Worm (Caenorhabditis elegans): ENCODE results near the gene C44F1.1.

DNA sequence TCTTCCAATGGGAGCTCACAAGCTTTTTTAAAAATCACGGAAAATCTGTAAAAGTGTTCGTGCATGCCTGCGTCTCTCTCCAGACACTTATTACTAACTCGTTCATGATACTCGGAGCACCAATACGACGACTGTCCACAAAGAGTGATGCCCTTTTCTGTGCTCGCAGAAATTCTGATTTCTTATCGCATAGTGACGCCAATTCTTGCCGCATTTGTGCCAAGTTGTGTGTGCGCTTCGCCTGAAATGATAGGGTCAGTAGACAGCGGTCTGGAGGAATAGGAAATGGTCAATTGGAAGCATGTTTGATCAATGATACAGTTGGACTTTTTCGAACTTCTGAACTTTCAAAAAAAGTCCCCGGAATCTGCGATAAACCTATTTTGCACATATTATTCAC, 1.3 kb downstream of the C44F1.1 start:
- no peak for TF ChIP-seq tbx-37 (GFP tag; conservative IDR thresholded peaks at IDR 0.05)
- TF ChIP-seq hmbx-1 (tag; optimal IDR thresholded peaks at IDR 0.05) = no peak
- TF ChIP-seq sea-1 (GFP tag; conservative IDR thresholded peaks at IDR 0.05) = no peak
- no peak for TF ChIP-seq ceh-36 (tag; optimal IDR thresholded peaks at IDR 0.05)
- no peak for TF ChIP-seq ceh-13 (GFP tag; optimal IDR thresholded peaks at IDR 0.05)
- no peak for TF ChIP-seq ama-1 (optimal IDR thresholded peaks at IDR 0.05)
- no peak for TF ChIP-seq tra-4 (tag; optimal IDR thresholded peaks at IDR 0.05)

All from whole organism, early embryonic.